Worm (Caenorhabditis elegans): ENCODE data around the gene gspd-1.
A peak's percentile ranks its signal among the peaks of the same experiment; 100 is the strongest.

The gspd-1 gene

DNA sequence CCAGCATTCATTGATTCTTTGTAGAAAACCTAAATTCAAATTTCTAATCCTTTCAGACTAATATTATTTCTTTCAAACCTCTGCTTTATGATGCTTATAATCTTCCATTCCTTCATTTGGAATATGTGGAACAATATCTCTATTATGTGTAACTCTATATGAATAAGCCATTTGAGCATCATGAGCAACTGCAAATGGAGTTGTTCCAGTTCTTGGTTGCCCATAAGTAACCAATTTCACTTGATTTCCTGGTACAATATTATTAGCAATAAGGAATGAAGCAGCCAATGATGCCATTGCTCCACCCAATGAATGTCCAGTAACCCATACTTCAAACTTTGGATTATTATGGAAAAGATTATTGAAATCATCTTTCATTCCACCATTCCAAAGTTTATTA, 12.2 kb upstream of the gspd-1 start:
- TF ChIP-seq madf-5 (GFP tag; IDR thresholded peaks at IDR 0.05) (no peak), zfp-3 (GFP tag; conservative IDR thresholded peaks at IDR 0.05) (no peak), nhr-10 (tag; optimal IDR thresholded peaks at IDR 0.05) (no peak), F37D6.2 (tag; optimal IDR thresholded peaks at IDR 0.05) (no peak), ztf-11 (tag; optimal IDR thresholded peaks at IDR 0.05) (no peak), rbr-2 (tag; optimal IDR thresholded peaks at IDR 0.05) (no peak), mdl-1 (tag; optimal IDR thresholded peaks at IDR 0.05) (no peak), mep-1 (tag; optimal IDR thresholded peaks at IDR 0.05) (no peak), unc-39 (tag; optimal IDR thresholded peaks at IDR 0.05) (no peak), snpc-4 (tag; optimal IDR thresholded peaks at IDR 0.05) (no peak)

DNA sequence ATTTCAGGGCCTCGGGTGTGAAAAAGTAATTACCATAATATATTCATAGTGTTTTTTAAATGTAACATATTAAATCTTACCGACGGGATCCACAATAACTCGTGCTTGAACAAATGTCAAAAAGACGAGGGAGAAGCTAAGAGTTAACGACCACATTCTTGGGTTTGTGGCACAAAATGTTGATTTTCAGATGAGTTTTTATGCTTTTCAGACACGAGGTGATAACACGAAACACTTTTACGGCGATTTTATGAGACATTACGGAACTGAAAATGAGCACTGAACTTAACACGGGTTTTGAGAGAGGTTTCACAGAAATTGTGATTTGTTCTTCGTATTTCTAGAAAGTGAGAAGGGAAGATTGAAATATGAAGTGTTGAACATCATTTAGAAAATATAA, 10.7 kb upstream of the gspd-1 start, which contains the start of gene B0035.13:
Gene B0035.13, minus strand, starts transcription at position 173 of the 400 bp plus-strand sequence.
- TF ChIP-seq hlh-11 (tag; optimal IDR thresholded peaks at IDR 0.05) (peak; percentile 10), mxl-3 (GFP tag; optimal IDR thresholded peaks at IDR 0.05) (peak; percentile 29), nhr-77 (tag; optimal IDR thresholded peaks at IDR 0.05) (peak; percentile 45), zip-11 (GFP tag; IDR thresholded peaks at IDR 0.05) (no peak), tra-1 (GFP tag; IDR thresholded peaks at IDR 0.05) (no peak), php-3 (GFP tag; IDR thresholded peaks at IDR 0.05) (peak; percentile 95), nhr-41 (GFP tag; IDR thresholded peaks at IDR 0.05) (no peak), dmd-8 (GFP tag; IDR thresholded peaks at IDR 0.05) (no peak), ZK337.2 (GFP tag; IDR thresholded peaks at IDR 0.05) (no peak), nhr-28 (tag; optimal IDR thresholded peaks at IDR 0.05) (peak; percentile 43), unc-62 (GFP tag; optimal IDR thresholded peaks at IDR 0.05 in 1 of 2) (no peak), unc-62 (tag; optimal IDR thresholded peaks at IDR 0.05) (no peak), dmd-6 (GFP tag; IDR thresholded peaks at IDR 0.05) (0 out of 2 replicates have a peak, but pooled peaks have one; percentile 25), pqm-1 (tag; optimal IDR thresholded peaks at IDR 0.05) (peak; percentile 35), dve-1 (tag; optimal IDR thresholded peaks at IDR 0.05; ENCODE audit: insufficient read depth) (peak; percentile 58), hif-1 (tag; optimal IDR thresholded peaks at IDR 0.05) (no peak), daf-16 (GFP tag; optimal IDR thresholded peaks at IDR 0.05) (no peak), daf-16 (tag; optimal IDR thresholded peaks at IDR 0.05) (peak; percentile 39), fos-1 (tag; optimal IDR thresholded peaks at IDR 0.05) (no peak), nhr-11 (tag; optimal IDR thresholded peaks at IDR 0.05) (no peak), F37D6.2 (tag; optimal IDR thresholded peaks at IDR 0.05) (no peak), hlh-30 (tag; optimal IDR thresholded peaks at IDR 0.05; ENCODE audit: insufficient read depth) (peak; percentile 14)

DNA sequence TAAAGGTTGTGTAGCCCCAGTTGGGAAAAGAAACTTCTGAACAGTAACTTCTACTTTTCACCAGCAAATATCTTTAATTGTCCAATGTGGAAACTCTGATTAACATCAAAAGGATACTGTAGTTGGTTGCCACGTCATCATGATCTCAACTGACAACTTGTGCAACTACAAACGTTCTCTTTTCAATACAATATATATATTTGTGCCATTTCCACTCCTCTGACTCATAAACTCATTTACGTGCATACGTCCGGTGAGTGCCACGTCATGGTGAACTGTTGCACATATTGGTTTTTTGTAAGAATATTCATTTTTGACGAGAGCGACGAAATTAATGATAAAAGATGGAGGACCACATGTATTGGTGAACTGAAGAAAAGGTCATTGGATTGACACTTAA, 9.4 kb upstream of the gspd-1 start:
- TF ChIP-seq mdt-29 (GFP tag; IDR thresholded peaks at IDR 0.05) (no peak), hmg-1.1 (GFP tag; IDR thresholded peaks at IDR 0.05) (no peak), mxl-3 (GFP tag; optimal IDR thresholded peaks at IDR 0.05) (no peak), lsy-2 (tag; optimal IDR thresholded peaks at IDR 0.05) (peak in 1 of 2 experiments; percentile 51), hlh-30 (tag; optimal IDR thresholded peaks at IDR 0.05; ENCODE audit: insufficient read depth) (no peak), ceh-20 (GFP tag; IDR thresholded peaks at IDR 0.05) (no peak), sdz-12 (GFP tag; optimal IDR thresholded peaks at IDR 0.05) (no peak), unc-62 (GFP tag; optimal IDR thresholded peaks at IDR 0.05 in 1 of 2) (peak in 1 of 2 experiments; percentile 4), unc-62 (tag; optimal IDR thresholded peaks at IDR 0.05) (no peak), dpl-1 (GFP tag; optimal IDR thresholded peaks at IDR 0.05) (no peak), D1046.2 (GFP tag; IDR thresholded peaks at IDR 0.05) (no peak), lin-13 (GFP tag; optimal IDR thresholded peaks at IDR 0.05) (no peak), snpc-4 (tag; optimal IDR thresholded peaks at IDR 0.05) (no peak), mes-2 (tag; optimal IDR thresholded peaks at IDR 0.05; ENCODE audit: poor library complexity, severe bottlenecking) (peak; percentile 54), zfp-2 (tag; optimal IDR thresholded peaks at IDR 0.05) (no peak), R02D3.7 (tag; optimal IDR thresholded peaks at IDR 0.05) (no peak), T26A8.4 (GFP tag; IDR thresholded peaks at IDR 0.05) (no peak), dmd-8 (GFP tag; IDR thresholded peaks at IDR 0.05) (no peak), cey-2 (tag; optimal IDR thresholded peaks at IDR 0.05; ENCODE audit: borderline replicate concordance, insufficient read depth) (no peak), aha-1 (tag) (peak; percentile 16), F37D6.2 (tag; optimal IDR thresholded peaks at IDR 0.05) (no peak), dmd-6 (GFP tag; IDR thresholded peaks at IDR 0.05) (no peak), ZK546.5 (tag; optimal IDR thresholded peaks at IDR 0.05) (no peak), gei-8 (GFP tag; optimal IDR thresholded peaks at IDR 0.05) (no peak), hlh-11 (tag; optimal IDR thresholded peaks at IDR 0.05) (no peak), zip-2 (tag; optimal IDR thresholded peaks at IDR 0.05) (no peak), nhr-6 (tag; optimal IDR thresholded peaks at IDR 0.05) (peak; percentile 72)
